Worm (Caenorhabditis elegans) whole organism, late embryonic: ENCODE measurements around the gene nhr-112.

Experiments used
- ceh-9 ChIP-seq: sonication (generic microtip); optimal IDR thresholded peaks from 2 replicates; lab custom pipeline; 2016; ENCODE audit warnings: mild to moderate bottlenecking, missing genetic modification characterization, inconsistent platforms, missing compliant biosample characterization
- elt-2 ChIP-seq: sonication (generic microtip); optimal IDR thresholded peaks from 2 replicates; lab custom pipeline; 2016; ENCODE audit warnings: missing genetic modification reagents, missing genetic modification characterization, missing compliant biosample characterization
- fkh-10 ChIP-seq: fragments of 150-350 bp; optimal IDR thresholded peaks from 2 replicates; lab custom pipeline; 2014; ENCODE audit warnings: missing biosample characterization, missing genetic modification reagents, missing genetic modification characterization
- hlh-30 ChIP-seq: sonication (generic microtip); optimal IDR thresholded peaks from 2 replicates; lab custom pipeline; 2017; ENCODE audit warnings: antibody characterized with exemption, missing genetic modification characterization, missing compliant biosample characterization; ENCODE audit not compliant: insufficient read depth
- pha-4 ChIP-seq: fragments of 150-350 bp; optimal IDR thresholded peaks from 2 replicates; lab custom pipeline; 2018; ENCODE audit warnings: missing biosample characterization, missing genetic modification reagents, missing genetic modification characterization
- pros-1 ChIP-seq: fragments of 150-350 bp; optimal IDR thresholded peaks from 2 replicates; lab custom pipeline; 2014; ENCODE audit warnings: missing biosample characterization, missing genetic modification reagents, missing genetic modification characterization

- TF ChIP-seq ceh-9 (tag; lab: Kevin White, UChicago) (no peak), elt-2 (tag; lab: Kevin White, UChicago) (no peak), pros-1 (tag; lab: Kevin White, UChicago) (no peak), hlh-30 (tag; lab: Kevin White, UChicago) (no peak), pha-4 (tag; lab: Kevin White, UChicago) (no peak), fkh-10 (GFP tag; lab: Kevin White, UChicago) (no peak)
Observed at ce11 chrV:16759937-16760336, 36.3 kb upstream of the nhr-112 start.
